Worm (Caenorhabditis elegans) whole organism, mixed stage, embryonic: Measurements from ENCODE around the gene pqn-65.

Source experiments
- M03D4.4 ChIP-seq: sonication (generic microtip); optimal IDR thresholded peaks from 2 replicates; lab custom pipeline; 2017; ENCODE audit warnings: mild to moderate bottlenecking, missing genetic modification characterization, missing compliant biosample characterization
- bed-3 ChIP-seq: fragments of 200-800 bp; sonication (Bioruptor generic); optimal IDR thresholded peaks from 3 replicates; lab custom pipeline; 2018; ENCODE audit warnings: mild to moderate bottlenecking, missing genetic modification characterization, moderate library complexity, missing compliant biosample characterization
- blmp-1 ChIP-seq: fragments of 150-350 bp; optimal IDR thresholded peaks from 2 replicates; lab custom pipeline; 2014; ENCODE audit warnings: missing biosample characterization, missing genetic modification characterization
- ceh-39 ChIP-seq: fragments of 150-350 bp; optimal IDR thresholded peaks from 2 replicates; lab custom pipeline; 2014; ENCODE audit warnings: missing biosample characterization, missing genetic modification characterization
- ceh-43 ChIP-seq: fragments of 200-800 bp; sonication (Bioruptor generic); optimal IDR thresholded peaks from 2 replicates; lab custom pipeline; 2018; ENCODE audit warnings: mild to moderate bottlenecking, missing genetic modification characterization, moderate library complexity, missing compliant biosample characterization
- ceh-83 ChIP-seq: fragments of 200-800 bp; sonication (Bioruptor generic); optimal IDR thresholded peaks from 2 replicates; lab custom pipeline; 2018; ENCODE audit warnings: mild to moderate bottlenecking, missing genetic modification characterization, missing compliant biosample characterization
- ces-1 ChIP-seq: fragments of 150-350 bp; optimal IDR thresholded peaks from 2 replicates; lab custom pipeline; 2014; ENCODE audit warnings: missing biosample characterization, missing genetic modification reagents, missing genetic modification characterization
- cnd-1 ChIP-seq: fragments of 200-800 bp; sonication (Bioruptor generic); optimal IDR thresholded peaks from 2 replicates; lab custom pipeline; 2018; ENCODE audit warnings: mild to moderate bottlenecking, missing genetic modification characterization, missing compliant biosample characterization
- drap-1 ChIP-seq: fragments of 200-800 bp; sonication (Bioruptor generic); optimal IDR thresholded peaks from 3 replicates; lab custom pipeline; 2018; ENCODE audit warnings: mild to moderate bottlenecking, missing genetic modification characterization, missing compliant biosample characterization
- elt-1 ChIP-seq: sonication (generic microtip); optimal IDR thresholded peaks from 2 replicates; lab custom pipeline; 2017; ENCODE audit warnings: missing genetic modification characterization, mild to moderate bottlenecking, missing compliant biosample characterization, antibody characterized with exemption, moderate library complexity, borderline replicate concordance; ENCODE audit not compliant: insufficient read depth
- elt-3 ChIP-seq: fragments of 150-350 bp; optimal IDR thresholded peaks from 2 replicates; lab custom pipeline; 2014; ENCODE audit warnings: missing biosample characterization, missing genetic modification characterization
- flh-1 ChIP-seq: fragments of 200-800 bp; sonication (Bioruptor generic); optimal IDR thresholded peaks from 2 replicates; lab custom pipeline; 2018; ENCODE audit warnings: mild to moderate bottlenecking, missing genetic modification characterization, moderate library complexity, missing compliant biosample characterization
- ham-2 ChIP-seq: fragments of 200-800 bp; sonication (Bioruptor generic); optimal IDR thresholded peaks from 2 replicates; lab custom pipeline; 2018; ENCODE audit warnings: mild to moderate bottlenecking, missing genetic modification characterization, missing compliant biosample characterization
- hlh-1 ChIP-seq: fragments of 150-350 bp; optimal IDR thresholded peaks from 2 replicates; lab custom pipeline; 2014; ENCODE audit warnings: missing biosample characterization, missing genetic modification reagents, missing genetic modification characterization
- lin-13 ChIP-seq: fragments of 150-350 bp; optimal IDR thresholded peaks from 2 replicates; lab custom pipeline; 2014; ENCODE audit warnings: missing biosample characterization, missing genetic modification characterization
- lin-32 ChIP-seq: fragments of 200-800 bp; sonication (Bioruptor generic); optimal IDR thresholded peaks from 2 replicates; lab custom pipeline; 2018; ENCODE audit warnings: mild to moderate bottlenecking, missing genetic modification characterization, missing compliant biosample characterization
- lsy-2 ChIP-seq: fragments of 150-350 bp; optimal IDR thresholded peaks from 2 replicates; lab custom pipeline; 2014; ENCODE audit warnings: missing biosample characterization, missing genetic modification characterization
- mab-5 ChIP-seq: fragments of 150-350 bp; optimal IDR thresholded peaks from 2 replicates; lab custom pipeline; 2014; ENCODE audit warnings: missing biosample characterization, missing genetic modification characterization
- mep-1 ChIP-seq: fragments of 150-350 bp; optimal IDR thresholded peaks from 2 replicates; lab custom pipeline; 2017; ENCODE audit warnings: missing biosample characterization, missing genetic modification reagents, missing genetic modification characterization, inconsistent platforms
- mls-2 ChIP-seq: sonication (generic microtip); optimal IDR thresholded peaks from 2 replicates; lab custom pipeline; 2016; ENCODE audit warnings: mild to moderate bottlenecking, missing genetic modification characterization, moderate library complexity, missing compliant biosample characterization
- nhr-12 ChIP-seq: fragments of 150-350 bp; optimal IDR thresholded peaks from 2 replicates; lab custom pipeline; 2014; ENCODE audit warnings: missing biosample characterization, missing genetic modification characterization
- nhr-2 ChIP-seq: fragments of 150-350 bp; optimal IDR thresholded peaks from 2 replicates; lab custom pipeline; 2014; ENCODE audit warnings: missing biosample characterization, missing genetic modification characterization
- nhr-237 ChIP-seq: fragments of 150-350 bp; optimal IDR thresholded peaks from 2 replicates; lab custom pipeline; 2014; ENCODE audit warnings: missing biosample characterization, missing genetic modification characterization
- nhr-28 ChIP-seq: fragments of 150-350 bp; optimal IDR thresholded peaks from 2 replicates; lab custom pipeline; 2014; ENCODE audit warnings: missing biosample characterization, missing genetic modification characterization
- nhr-76 ChIP-seq: sonication (generic microtip); optimal IDR thresholded peaks from 2 replicates; lab custom pipeline; 2017; ENCODE audit warnings: missing biosample characterization, missing genetic modification characterization
- pha-4 ChIP-seq: fragments of 150-350 bp; optimal IDR thresholded peaks from 2 replicates; lab custom pipeline; 2018; ENCODE audit warnings: missing biosample characterization, missing genetic modification reagents, missing genetic modification characterization
- sem-2 ChIP-seq: fragments of 200-800 bp; sonication (Bioruptor generic); optimal IDR thresholded peaks from 2 replicates; lab custom pipeline; 2018; ENCODE audit warnings: mild to moderate bottlenecking, missing genetic modification characterization, missing compliant biosample characterization
- snpc-4 ChIP-seq: fragments of 150-350 bp; optimal IDR thresholded peaks from 2 replicates; lab custom pipeline; 2014; ENCODE audit warnings: missing biosample characterization, missing genetic modification characterization
- sptf-1 ChIP-seq: sonication (generic microtip); optimal IDR thresholded peaks from 2 replicates; lab custom pipeline; 2017; ENCODE audit warnings: mild to moderate bottlenecking, missing genetic modification characterization, moderate library complexity, missing compliant biosample characterization
- tbx-8 ChIP-seq: fragments of 200-800 bp; sonication (Bioruptor generic); optimal IDR thresholded peaks from 2 replicates; lab custom pipeline; 2018; ENCODE audit warnings: mild to moderate bottlenecking, missing genetic modification characterization, moderate library complexity, missing compliant biosample characterization
- unc-120 ChIP-seq: sonication (generic microtip); optimal IDR thresholded peaks from 2 replicates; lab custom pipeline; 2017; ENCODE audit warnings: missing genetic modification characterization, missing compliant biosample characterization; ENCODE audit not compliant: poor library complexity, severe bottlenecking
- unc-39 ChIP-seq: fragments of 150-350 bp; optimal IDR thresholded peaks from 2 replicates; lab custom pipeline; 2014; ENCODE audit warnings: missing biosample characterization, missing genetic modification characterization
- unc-62 ChIP-seq: fragments of 150-350 bp; optimal IDR thresholded peaks from 2 replicates; lab custom pipeline; 2014; ENCODE audit warnings: missing biosample characterization, missing genetic modification reagents, missing genetic modification characterization
- zip-8 ChIP-seq: fragments of 150-350 bp; optimal IDR thresholded peaks from 2 replicates; lab custom pipeline; 2014; ENCODE audit warnings: missing biosample characterization, missing genetic modification characterization
- ztf-11 ChIP-seq: fragments of 150-350 bp; optimal IDR thresholded peaks from 2 replicates; lab custom pipeline; 2014; ENCODE audit warnings: missing biosample characterization, missing genetic modification characterization

pqn-65 gene

DNA sequence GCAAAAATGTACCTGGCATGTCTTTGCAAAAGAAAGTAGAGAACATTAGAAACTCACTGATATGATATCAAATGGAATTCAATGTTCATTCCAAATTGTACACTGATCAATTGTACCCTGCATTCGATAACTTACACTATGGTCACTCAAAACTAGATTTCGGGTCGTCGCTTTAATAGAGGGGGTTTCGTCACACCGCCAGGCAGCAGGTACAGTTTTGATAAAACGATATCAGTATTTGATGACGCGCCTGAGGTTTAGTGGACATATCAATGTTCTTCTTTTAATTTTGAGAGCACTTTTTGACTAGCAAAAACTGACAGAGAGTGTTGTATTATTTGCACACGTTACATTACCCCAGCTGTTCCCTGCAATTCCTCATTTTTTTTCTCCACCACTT is 16.7 kb upstream of the pqn-65 start:
- TF ChIP-seq elt-3 (tag; lab: Kevin White, UChicago), result no peak
- no peak for TF ChIP-seq nhr-237 (tag; lab: Kevin White, UChicago)
- TF ChIP-seq ceh-39 (tag; lab: Kevin White, UChicago), result no peak
- TF ChIP-seq bed-3 (GFP tag; lab: Kevin White, UChicago), result no peak
- TF ChIP-seq nhr-76 (tag; lab: Kevin White, UChicago), result no peak
- TF ChIP-seq lin-32 (GFP tag; lab: Kevin White, UChicago), result no peak
- no peak for TF ChIP-seq M03D4.4
- no peak for TF ChIP-seq lsy-2 (tag; lab: Kevin White, UChicago)
- TF ChIP-seq ceh-43, result no peak
- no peak for TF ChIP-seq snpc-4 (tag; lab: Kevin White, UChicago)
- no peak for TF ChIP-seq unc-62 (GFP tag; lab: Kevin White, UChicago)
- no peak for TF ChIP-seq hlh-1 (tag; lab: Kevin White, UChicago)
- TF ChIP-seq sptf-1 (tag; lab: Kevin White, UChicago), result no peak
- TF ChIP-seq drap-1 (GFP tag; lab: Kevin White, UChicago), result no peak

DNA sequence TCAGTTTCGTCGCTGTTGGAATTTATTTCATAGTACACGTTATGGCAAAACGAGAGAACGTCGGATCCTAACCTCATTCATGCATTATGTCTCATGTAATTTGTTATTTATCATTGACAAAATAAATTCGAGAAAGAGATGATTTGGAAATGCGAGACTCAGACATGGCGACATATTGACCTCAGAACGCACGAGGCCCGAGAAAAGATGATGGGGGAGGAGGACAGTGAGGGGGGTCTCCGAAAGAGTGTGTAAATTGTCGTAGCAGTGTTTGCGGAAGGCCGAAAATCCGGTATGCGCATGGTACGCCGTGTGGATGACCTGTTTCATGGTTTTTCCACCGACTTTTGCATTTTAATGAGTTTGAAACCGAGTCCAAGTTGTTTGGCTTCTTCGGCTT is 16.2 kb upstream of the pqn-65 start:
- TF ChIP-seq ceh-43, result no peak
- no peak for TF ChIP-seq nhr-237 (tag; lab: Kevin White, UChicago)
- no peak for TF ChIP-seq nhr-28
- peak; percentile 37 for TF ChIP-seq mls-2 (tag; lab: Kevin White, UChicago)
- TF ChIP-seq unc-62 (GFP tag; lab: Kevin White, UChicago), result peak; percentile 60
- TF ChIP-seq ceh-39 (tag; lab: Kevin White, UChicago), result no peak
- no peak for TF ChIP-seq drap-1 (GFP tag; lab: Kevin White, UChicago)
- TF ChIP-seq cnd-1 (tag; lab: Kevin White, UChicago), result peak; percentile 1
- TF ChIP-seq bed-3 (GFP tag; lab: Kevin White, UChicago), result no peak
- no peak for TF ChIP-seq ceh-83 (GFP tag; lab: Kevin White, UChicago)
- peak; percentile 58 for TF ChIP-seq ces-1
- TF ChIP-seq M03D4.4, result no peak
- TF ChIP-seq lin-13 (tag; lab: Kevin White, UChicago), result no peak
- no peak for TF ChIP-seq snpc-4 (tag; lab: Kevin White, UChicago)
- no peak for TF ChIP-seq blmp-1
- TF ChIP-seq lsy-2 (tag; lab: Kevin White, UChicago), result peak; percentile 53
- TF ChIP-seq lin-32 (GFP tag; lab: Kevin White, UChicago), result no peak
- peak; percentile 14 for TF ChIP-seq elt-3 (tag; lab: Kevin White, UChicago)
- TF ChIP-seq hlh-1 (tag; lab: Kevin White, UChicago), result no peak
- TF ChIP-seq elt-1 (tag; lab: Kevin White, UChicago), result no peak
- TF ChIP-seq nhr-2, result no peak
- TF ChIP-seq sem-2 (GFP tag; lab: Kevin White, UChicago), result no peak
- no peak for TF ChIP-seq unc-39 (tag; lab: Kevin White, UChicago)
- TF ChIP-seq pha-4 (tag; lab: Kevin White, UChicago), result peak; percentile 73
- TF ChIP-seq unc-120 (tag; lab: Kevin White, UChicago), result peak; percentile 44
- TF ChIP-seq flh-1, result no peak
- no peak for TF ChIP-seq nhr-12
- TF ChIP-seq ztf-11 (tag; lab: Kevin White, UChicago), result no peak
- no peak for TF ChIP-seq nhr-76 (tag; lab: Kevin White, UChicago)
- TF ChIP-seq tbx-8 (GFP tag; lab: Kevin White, UChicago), result no peak
- no peak for TF ChIP-seq zip-8
- no peak for TF ChIP-seq ham-2 (GFP tag; lab: Kevin White, UChicago)
- peak; percentile 43 for TF ChIP-seq sptf-1 (tag; lab: Kevin White, UChicago)
- peak; percentile 37 for TF ChIP-seq mep-1
- no peak for TF ChIP-seq mab-5 (tag; lab: Kevin White, UChicago)

DNA sequence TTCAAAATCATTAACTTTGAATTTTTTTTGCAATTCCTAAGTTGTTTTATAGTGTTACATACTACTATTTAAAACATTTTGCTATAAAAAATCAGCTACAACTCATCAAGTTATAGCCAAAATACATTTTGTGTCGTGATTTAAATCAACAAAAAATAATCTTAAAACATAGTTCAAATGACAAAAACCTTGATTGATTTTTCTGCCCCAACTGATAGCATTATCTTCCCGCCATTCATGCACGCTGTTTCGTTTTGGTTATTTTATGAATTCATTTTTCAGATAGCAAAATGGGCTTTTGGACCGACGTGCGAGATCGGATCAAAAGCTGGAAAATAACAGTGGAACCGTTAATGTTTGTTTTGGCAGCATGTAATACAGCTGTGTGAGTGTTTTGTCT is 12.7 kb upstream of the pqn-65 start, which contains the start of gene slcr-46.1:
Gene slcr-46.1, plus strand, starts transcription at position 274 of the 400 bp plus-strand sequence.
- TF ChIP-seq nhr-76 (tag; lab: Kevin White, UChicago) (no peak), hlh-1 (tag; lab: Kevin White, UChicago) (no peak), nhr-2 (no peak), nhr-12 (no peak), ham-2 (GFP tag; lab: Kevin White, UChicago) (no peak), sem-2 (GFP tag; lab: Kevin White, UChicago) (no peak), unc-120 (tag; lab: Kevin White, UChicago) (no peak)
